Fruit fly (Drosophila melanogaster) S2 (cell line): ENCODE measurements around the gene CG9673.

Experiments
- CG8478 ChIP-seq: fragments of >200 bp; optimal IDR thresholded peaks from 2 replicates; lab custom pipeline; 2018
- CTCF ChIP-seq, 2 experiments: fragments of >200 bp; optimal IDR thresholded peaks; 2 replicates each; lab custom pipeline; 2018

CG9673 gene

DNA sequence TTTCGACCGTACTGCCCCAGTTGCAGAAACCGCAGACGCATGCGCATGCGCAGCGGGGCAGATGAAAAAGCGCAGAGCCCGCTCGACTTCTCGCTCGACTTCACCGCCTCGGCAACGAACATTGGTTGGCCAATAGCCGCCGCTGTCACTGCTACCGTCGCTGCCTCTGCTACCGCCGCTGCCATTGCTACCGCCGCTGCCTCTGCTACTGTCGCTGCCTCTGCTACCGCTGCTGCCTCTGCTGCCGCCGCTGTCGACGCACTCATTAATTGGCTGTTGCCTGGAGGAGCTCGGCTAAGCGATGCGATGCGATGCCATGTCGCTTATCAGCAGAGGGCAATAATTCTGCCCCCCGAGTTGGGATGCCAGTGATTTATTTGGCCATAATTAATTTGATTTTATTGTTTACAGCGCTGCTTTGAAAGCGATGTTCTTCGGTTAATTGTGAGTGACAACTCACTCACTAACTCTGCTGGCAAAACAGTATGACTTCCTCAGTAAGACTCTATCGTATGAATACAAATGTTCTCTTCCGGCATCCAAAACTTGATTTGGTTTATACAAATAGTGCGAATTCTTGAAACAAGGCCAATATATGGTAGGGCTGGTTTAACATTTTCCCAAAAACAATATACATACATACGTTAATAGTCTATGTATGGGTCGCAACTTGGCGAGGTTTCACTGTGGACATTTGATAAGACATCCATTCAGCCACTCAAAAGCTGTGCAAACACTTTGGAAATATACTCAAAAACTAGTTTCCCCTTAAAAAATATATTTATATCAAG lies 32.8 kb downstream of the CG9673 start:
- TF ChIP-seq CG8478 (lab: Kevin White, UChicago) (no peak), CTCF (optimal IDR thresholded peaks at IDR 0.05; lab: Kevin White, UChicago) (no peak)

DNA sequence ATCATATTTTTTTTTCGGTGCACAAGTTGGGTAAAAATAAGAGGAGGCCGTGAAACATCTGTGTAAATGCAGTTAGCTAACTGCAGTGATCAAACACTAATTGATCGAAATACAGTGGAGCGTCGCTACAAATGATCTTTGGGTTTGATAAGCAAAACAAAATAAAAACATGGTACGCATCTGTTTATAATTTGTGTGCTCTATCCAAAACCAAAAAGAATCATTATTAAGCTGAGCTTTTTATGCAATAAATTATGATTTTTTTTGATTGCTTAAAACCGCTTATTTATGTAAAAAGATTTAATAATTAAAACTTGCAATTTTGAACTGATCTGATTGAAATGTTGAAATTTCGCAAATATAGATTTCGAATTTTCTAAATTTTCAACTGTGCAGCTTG lies 33.4 kb downstream of the CG9673 start:
- TF ChIP-seq CTCF (optimal IDR thresholded peaks at IDR 0.05; lab: Kevin White, UChicago) = no peak
- no peak for TF ChIP-seq CG8478 (lab: Kevin White, UChicago)

DNA sequence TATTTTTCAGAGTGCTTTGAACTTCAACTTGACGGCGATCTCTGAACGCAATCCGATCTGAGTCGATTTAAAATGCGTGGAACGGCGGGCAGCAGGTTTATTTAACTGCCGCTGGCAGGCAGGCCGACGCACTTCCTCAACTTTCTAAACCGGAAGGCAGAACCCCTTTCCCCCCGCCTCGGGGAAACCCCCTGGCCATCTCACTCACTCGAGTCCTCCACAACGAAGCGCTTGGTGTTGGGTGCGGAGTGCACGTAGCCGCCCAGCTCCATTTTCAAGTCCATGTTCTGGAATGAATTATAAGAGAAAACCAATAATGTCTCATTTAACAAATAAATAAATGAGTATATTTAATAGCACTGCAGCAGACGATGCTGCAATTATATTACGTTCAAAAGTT lies 33.8 kb downstream of the CG9673 start:
- TF ChIP-seq CTCF (optimal IDR thresholded peaks at IDR 0.05; lab: Kevin White, UChicago) (no peak), CG8478 (lab: Kevin White, UChicago) (no peak)

DNA sequence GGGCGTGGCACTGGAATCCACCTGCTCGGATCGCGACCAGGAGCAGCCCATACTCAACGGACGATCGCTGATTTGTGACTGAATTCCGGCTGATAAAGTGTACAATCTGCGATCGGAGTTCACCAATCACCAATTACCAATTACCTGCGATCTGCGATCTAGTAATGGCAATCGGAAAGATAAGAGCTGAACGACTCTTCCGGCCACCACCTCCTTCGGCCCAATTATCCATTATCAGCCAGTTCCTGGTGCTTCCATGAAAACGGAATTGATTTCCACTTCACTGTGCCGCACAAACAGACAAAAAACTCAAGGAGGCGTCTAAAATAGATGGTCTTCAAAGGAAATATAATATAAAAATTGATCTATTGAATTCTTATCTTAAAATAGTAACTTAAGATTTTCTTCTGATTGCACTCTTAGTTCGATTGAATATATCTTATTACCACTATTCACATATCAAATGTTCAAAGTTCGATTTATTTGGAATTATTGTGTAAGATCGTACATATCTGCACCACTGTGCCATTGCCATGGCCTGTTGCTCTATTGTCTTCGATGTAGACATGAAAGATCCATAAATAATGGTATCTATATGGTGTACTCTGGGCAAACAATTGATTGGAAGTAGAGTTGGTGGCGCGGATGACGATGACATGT lies 39.1 kb downstream of the CG9673 start, which contains the start of gene CG15865:
TSS of gene CG15865 (minus strand) at position 51 of the 660 bp plus-strand sequence.
- TF ChIP-seq CG8478 (lab: Kevin White, UChicago) (no peak), CTCF (optimal IDR thresholded peaks at IDR 0.05; lab: Kevin White, UChicago) (no peak)

DNA sequence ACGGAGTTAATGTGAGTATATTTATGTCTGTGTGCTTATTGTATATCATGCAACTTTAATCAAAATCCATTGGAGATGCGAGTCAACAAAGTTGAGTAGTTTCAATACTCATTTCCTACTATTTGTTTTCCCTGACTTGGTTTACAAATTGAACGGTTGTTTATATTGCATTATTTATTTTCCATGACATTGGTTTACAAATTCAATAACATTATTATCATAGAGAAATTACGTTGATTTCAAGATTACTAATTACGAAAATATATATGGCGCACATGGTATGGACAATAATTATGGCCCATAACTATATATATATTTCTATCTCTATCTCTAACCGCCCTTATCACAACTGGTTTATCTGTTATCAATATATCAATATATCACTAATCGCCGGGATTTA lies 43.1 kb downstream of the CG9673 start:
- TF ChIP-seq CTCF (optimal IDR thresholded peaks at IDR 0.05; lab: Kevin White, UChicago) (no peak), CG8478 (lab: Kevin White, UChicago) (no peak)

DNA sequence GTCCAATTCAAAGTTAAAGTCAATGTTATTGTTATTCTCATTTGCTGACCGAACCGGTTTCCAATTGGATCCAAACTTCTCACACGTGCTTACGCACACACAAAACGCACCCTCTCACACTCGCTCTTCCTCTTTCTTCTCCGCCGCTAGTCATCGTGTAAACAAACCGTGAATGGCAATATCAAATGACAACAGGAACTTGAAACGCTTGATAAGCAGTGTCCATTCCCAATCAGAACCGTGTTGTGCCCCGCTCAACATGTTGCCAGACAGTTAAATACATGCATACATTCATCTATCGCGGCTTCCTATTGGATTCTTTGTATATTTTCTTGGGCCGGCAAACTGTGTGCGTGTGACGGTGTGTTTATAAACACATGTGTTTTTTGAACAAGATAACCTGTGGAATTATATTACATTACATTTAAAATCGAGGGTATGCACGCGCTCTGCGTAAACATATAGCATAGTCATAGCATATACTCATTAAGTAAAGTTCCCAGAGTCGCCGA lies 47.9 kb downstream of the CG9673 start:
- TF ChIP-seq CTCF (optimal IDR thresholded peaks at IDR 0.05; lab: Kevin White, UChicago) (no peak), CG8478 (lab: Kevin White, UChicago) (no peak)

DNA sequence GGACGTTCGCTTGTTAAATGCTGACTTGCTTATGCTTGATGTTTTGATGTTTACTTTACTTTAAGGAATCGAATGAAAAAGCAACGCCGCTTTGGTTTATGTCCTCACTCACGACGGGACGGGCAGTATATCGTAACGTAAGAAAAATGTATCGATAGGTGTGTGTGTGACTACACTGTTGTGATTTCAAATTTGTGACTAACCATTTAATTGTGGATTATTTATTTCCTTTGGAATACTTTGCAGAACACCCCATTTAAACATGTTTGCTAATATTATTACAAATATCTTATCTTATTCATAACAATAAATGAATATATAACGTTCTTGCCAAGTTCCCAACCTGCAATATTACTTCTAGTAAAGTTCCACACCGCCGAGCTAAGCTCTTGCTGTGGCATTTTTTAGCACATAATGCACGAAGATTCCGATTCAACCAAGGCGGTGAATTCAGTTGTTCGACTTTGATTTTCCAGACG lies 48.7 kb downstream of the CG9673 start, which contains the start of the genes Nemp and r:
TSS of gene Nemp (minus strand) at position 85 of the 479 bp plus-strand sequence.
TSS of gene r (plus strand) at position 429 of the 479 bp plus-strand sequence.
- TF ChIP-seq CTCF (optimal IDR thresholded peaks at IDR 0.05; lab: Kevin White, UChicago) = peak in 1 of 2 experiments; percentile 1
- no peak for TF ChIP-seq CG8478 (lab: Kevin White, UChicago)
